Worm (Caenorhabditis elegans) whole organism, L4 larva: Measurements from ENCODE around the gene nspb-4.

Source experiments
- F10B5.3 ChIP-seq: sonication (generic microtip); optimal IDR thresholded peaks from 2 replicates; lab custom pipeline; 2016; ENCODE audit warnings: mild to moderate bottlenecking, missing genetic modification characterization, missing compliant biosample characterization
- F26F4.8 ChIP-seq: fragments of 200-800 bp; sonication (Bioruptor generic); conservative IDR thresholded peaks from 2 replicates; pipeline ENCODE4 v1.3.6; 2022; ENCODE audit warnings: missing genetic modification characterization, missing compliant biosample characterization
- F37D6.2 ChIP-seq: sonication (generic microtip); optimal IDR thresholded peaks from 2 replicates; lab custom pipeline; 2016; ENCODE audit warnings: mild to moderate bottlenecking, missing genetic modification characterization, missing compliant biosample characterization
- T20F7.1 ChIP-seq: fragments of 200-800 bp; sonication (Bioruptor generic); optimal IDR thresholded peaks from 2 replicates; lab custom pipeline; 2018; ENCODE audit warnings: mild to moderate bottlenecking, missing genetic modification characterization, missing compliant biosample characterization
- Y75B8A.6 ChIP-seq: fragments of 200-800 bp; sonication (Bioruptor generic); IDR thresholded peaks from 2 replicates; pipeline ENCODE4 v1.3.6; 2022; ENCODE audit warnings: missing genetic modification reagents, missing genetic modification characterization, missing compliant biosample characterization
- aha-1 ChIP-seq: fragments of 150-350 bp; peaks from one replicate; lab custom pipeline; 2014; ENCODE audit warnings: missing biosample characterization, missing genetic modification characterization
- aly-2 ChIP-seq: sonication (generic microtip); optimal IDR thresholded peaks from 2 replicates; lab custom pipeline; 2018; ENCODE audit warnings: missing biosample characterization, missing genetic modification characterization
- ama-1 ChIP-seq: fragments of 150-350 bp; optimal IDR thresholded peaks from 2 replicates; lab custom pipeline; 2014; ENCODE audit warnings: inconsistent platforms, mixed read lengths
- attf-4 ChIP-seq: sonication (generic microtip); optimal IDR thresholded peaks from 3 replicates; lab custom pipeline; 2017; ENCODE audit warnings: missing biosample characterization, missing genetic modification characterization
- ceh-28 ChIP-seq: fragments of 150-350 bp; optimal IDR thresholded peaks from 2 replicates; lab custom pipeline; 2014; ENCODE audit warnings: missing biosample characterization, missing genetic modification reagents, missing genetic modification characterization
- ceh-32 ChIP-seq: sonication (generic microtip); optimal IDR thresholded peaks from 2 replicates; lab custom pipeline; 2016; ENCODE audit warnings: mild to moderate bottlenecking, missing genetic modification characterization, missing compliant biosample characterization; ENCODE audit not compliant: poor library complexity
- ces-1 ChIP-seq: fragments of 150-350 bp; sonication (generic microtip); optimal IDR thresholded peaks from 4 replicates; lab custom pipeline; 2014; ENCODE audit warnings: missing biosample characterization, missing genetic modification reagents, missing genetic modification characterization
- daf-12 ChIP-seq: fragments of 150-350 bp; optimal IDR thresholded peaks from 2 replicates; lab custom pipeline; 2014; ENCODE audit warnings: missing biosample characterization, missing genetic modification reagents, missing genetic modification characterization
- daf-16 ChIP-seq, 3 experiments: sonication (generic microtip); optimal IDR thresholded peaks; 2 replicates each; lab custom pipeline; 2016 to 2017; ENCODE audit warnings: missing genetic modification characterization in 3 of 3, missing genetic modification reagents in 3 of 3, mild to moderate bottlenecking in 2 of 3, missing compliant biosample characterization in 2 of 3, missing biosample characterization in 1 of 3, moderate library complexity in 1 of 3
- dmd-6 ChIP-seq: fragments of 200-800 bp; sonication (Bioruptor generic); IDR thresholded peaks from 2 replicates; pipeline ENCODE4 v1.3.6; 2022; ENCODE audit warnings: missing genetic modification reagents, missing genetic modification characterization, missing compliant biosample characterization
- dmd-9 ChIP-seq: fragments of 200-800 bp; sonication (Bioruptor generic); IDR thresholded peaks from 2 replicates; pipeline ENCODE4 v1.3.6; 2022; ENCODE audit warnings: missing genetic modification reagents, missing genetic modification characterization, missing compliant biosample characterization
- duxl-1 ChIP-seq: sonication (generic microtip); optimal IDR thresholded peaks from 2 replicates; lab custom pipeline; 2016; ENCODE audit warnings: mild to moderate bottlenecking, missing genetic modification characterization, moderate library complexity, missing compliant biosample characterization; ENCODE audit not compliant: poor library complexity
- dve-1 ChIP-seq: sonication (generic microtip); optimal IDR thresholded peaks from 2 replicates; lab custom pipeline; 2017; ENCODE audit warnings: antibody characterized with exemption, mild to moderate bottlenecking, missing genetic modification characterization, missing compliant biosample characterization; ENCODE audit not compliant: insufficient read depth
- egl-27 ChIP-seq: sonication (generic microtip); optimal IDR thresholded peaks from 3 replicates; lab custom pipeline; 2017; ENCODE audit warnings: missing biosample characterization, missing genetic modification reagents, missing genetic modification characterization
- gei-8 ChIP-seq: fragments of 200-800 bp; sonication (Bioruptor generic); optimal IDR thresholded peaks from 2 replicates; lab custom pipeline; 2018; ENCODE audit warnings: mild to moderate bottlenecking, missing genetic modification characterization, missing compliant biosample characterization
- lim-7 ChIP-seq: fragments of 200-800 bp; sonication (Bioruptor generic); IDR thresholded peaks from 2 replicates; pipeline ENCODE4 v1.3.6; 2022; ENCODE audit warnings: missing genetic modification characterization, missing compliant biosample characterization
- lin-1 ChIP-seq: fragments of 200-800 bp; sonication (Bioruptor generic); IDR thresholded peaks from 2 replicates; pipeline ENCODE4 v1.3.6; 2022; ENCODE audit warnings: missing genetic modification reagents, missing genetic modification characterization, missing compliant biosample characterization
- lin-13 ChIP-seq: fragments of 150-350 bp; optimal IDR thresholded peaks from 2 replicates; lab custom pipeline; 2014; ENCODE audit warnings: missing biosample characterization, missing genetic modification reagents, missing genetic modification characterization
- lin-15B ChIP-seq: fragments of 150-350 bp; sonication (generic microtip); optimal IDR thresholded peaks from 3 replicates; lab custom pipeline; 2014; ENCODE audit warnings: missing biosample characterization, missing genetic modification characterization
- lin-38 ChIP-seq: fragments of 200-800 bp; sonication (Bioruptor generic); IDR thresholded peaks from 2 replicates; pipeline ENCODE4 v1.3.6; 2022; ENCODE audit warnings: missing genetic modification reagents, missing genetic modification characterization, missing compliant biosample characterization
- lir-3 ChIP-seq: sonication (generic microtip); optimal IDR thresholded peaks from 2 replicates; lab custom pipeline; 2016; ENCODE audit warnings: mild to moderate bottlenecking, missing genetic modification characterization, missing compliant biosample characterization
- lsy-2 ChIP-seq, 2 experiments: fragments of 150-350 bp in 1 of 2; sonication (generic microtip) in 1 of 2; optimal IDR thresholded peaks; 2 replicates each; lab custom pipeline; 2014 to 2017; ENCODE audit warnings: missing biosample characterization in 2 of 2, missing genetic modification characterization in 2 of 2
- madf-5 ChIP-seq, 2 experiments: fragments of 200-800 bp; sonication (Bioruptor generic); IDR thresholded peaks; 2 replicates each; pipeline ENCODE4 v1.3.6; 2022; ENCODE audit warnings: missing compliant biosample characterization in 2 of 2, missing genetic modification characterization in 2 of 2
- madf-9 ChIP-seq: fragments of 200-800 bp; sonication (Bioruptor generic); conservative IDR thresholded peaks from 2 replicates; pipeline ENCODE4 v1.3.6; 2022; ENCODE audit warnings: missing genetic modification reagents, missing genetic modification characterization, missing compliant biosample characterization
- mdl-1 ChIP-seq, 2 experiments: fragments of 150-350 bp in 1 of 2; sonication (generic microtip) in 1 of 2; optimal IDR thresholded peaks; 2 replicates each; lab custom pipeline; 2014 to 2017; ENCODE audit warnings: missing biosample characterization in 2 of 2, missing genetic modification characterization in 2 of 2
- mdt-29 ChIP-seq: fragments of 200-800 bp; sonication (Bioruptor generic); IDR thresholded peaks from 2 replicates; pipeline ENCODE4 v1.3.6; 2022; ENCODE audit warnings: missing genetic modification reagents, missing genetic modification characterization, missing compliant biosample characterization
- mep-1 ChIP-seq: fragments of 150-350 bp; sonication (generic microtip); optimal IDR thresholded peaks from 3 replicates; lab custom pipeline; 2014; ENCODE audit warnings: missing biosample characterization, missing genetic modification characterization
- mes-2 ChIP-seq: sonication (generic microtip); optimal IDR thresholded peaks from 2 replicates; lab custom pipeline; 2016; ENCODE audit warnings: missing genotype, mild to moderate bottlenecking, missing genetic modification characterization, missing compliant biosample characterization; ENCODE audit not compliant: poor library complexity, severe bottlenecking
- nhr-10 ChIP-seq: fragments of 150-350 bp; optimal IDR thresholded peaks from 2 replicates; lab custom pipeline; 2014; ENCODE audit warnings: missing biosample characterization, missing genetic modification characterization
- nhr-111 ChIP-seq: fragments of 200-800 bp; sonication (Bioruptor generic); optimal IDR thresholded peaks from 2 replicates; lab custom pipeline; 2018; ENCODE audit warnings: mild to moderate bottlenecking, missing genetic modification characterization, missing compliant biosample characterization
- nhr-237 ChIP-seq: sonication (generic microtip); optimal IDR thresholded peaks from 2 replicates; lab custom pipeline; 2017; ENCODE audit warnings: missing biosample characterization, missing genetic modification characterization
- nhr-41 ChIP-seq: fragments of 200-800 bp; sonication (Bioruptor generic); IDR thresholded peaks from 2 replicates; pipeline ENCODE4 v1.3.6; 2022; ENCODE audit warnings: missing genetic modification reagents, missing genetic modification characterization, missing compliant biosample characterization
- nhr-42 ChIP-seq: fragments of 200-800 bp; sonication (Bioruptor generic); IDR thresholded peaks from 2 replicates; pipeline ENCODE4 v1.3.6; 2022; ENCODE audit warnings: missing genetic modification characterization, missing compliant biosample characterization
- nhr-48 ChIP-seq: sonication (generic microtip); optimal IDR thresholded peaks from 2 replicates; lab custom pipeline; 2016; ENCODE audit warnings: mild to moderate bottlenecking, missing genetic modification characterization, missing compliant biosample characterization
- nhr-6 ChIP-seq: fragments of 150-350 bp; optimal IDR thresholded peaks from 2 replicates; lab custom pipeline; 2014; ENCODE audit warnings: missing biosample characterization, missing genetic modification characterization
- nhr-77 ChIP-seq: fragments of 150-350 bp; optimal IDR thresholded peaks from 2 replicates; lab custom pipeline; 2014; ENCODE audit warnings: missing biosample characterization, missing genetic modification characterization
- pqm-1 ChIP-seq: sonication (generic microtip); optimal IDR thresholded peaks from 2 replicates; lab custom pipeline; 2017; ENCODE audit warnings: missing biosample characterization, missing genetic modification characterization
- saeg-2 ChIP-seq: fragments of 200-800 bp; sonication (Bioruptor generic); IDR thresholded peaks from 2 replicates; pipeline ENCODE4 v1.3.6; 2022; ENCODE audit warnings: missing genetic modification reagents, missing genetic modification characterization, missing compliant biosample characterization
- snpc-4 ChIP-seq: fragments of 150-350 bp; optimal IDR thresholded peaks from 2 replicates; lab custom pipeline; 2014; ENCODE audit warnings: missing biosample characterization, missing genetic modification characterization
- tra-1 ChIP-seq: fragments of 200-800 bp; sonication (Bioruptor generic); IDR thresholded peaks from 2 replicates; pipeline ENCODE4 v1.3.6; 2022; ENCODE audit warnings: missing genetic modification reagents, missing genetic modification characterization, missing compliant biosample characterization
- unc-130 ChIP-seq: sonication (generic microtip); optimal IDR thresholded peaks from 2 replicates; lab custom pipeline; 2016; ENCODE audit warnings: missing genetic modification reagents, missing genetic modification characterization, missing compliant biosample characterization
- unc-62 ChIP-seq, 3 experiments: fragments of 150-350 bp in 1 of 3; sonication (generic microtip); optimal IDR thresholded peaks in 2 of 3; peaks in 1 of 3; 1 replicate in 1 of 3; 2 replicates in 2 of 3; lab custom pipeline; 2014 to 2017; ENCODE audit warnings: missing biosample characterization in 3 of 3, missing genetic modification characterization in 3 of 3, missing genetic modification reagents in 3 of 3, missing genotype in 1 of 3
- vab-7 ChIP-seq: fragments of 200-800 bp; sonication (Bioruptor generic); IDR thresholded peaks from 2 replicates; pipeline ENCODE4 v1.3.6; 2022; ENCODE audit warnings: missing genetic modification reagents, missing genetic modification characterization, missing compliant biosample characterization
- zfp-3 ChIP-seq: fragments of 200-800 bp; sonication (Bioruptor generic); conservative IDR thresholded peaks from 2 replicates; pipeline ENCODE4 v1.3.6; 2022; ENCODE audit warnings: missing genetic modification reagents, missing genetic modification characterization, missing compliant biosample characterization
- zip-2 ChIP-seq: fragments of 150-350 bp; optimal IDR thresholded peaks from 2 replicates; lab custom pipeline; 2014; ENCODE audit warnings: missing biosample characterization, missing genetic modification characterization
- ztf-7 ChIP-seq: fragments of 150-350 bp; optimal IDR thresholded peaks from 2 replicates; lab custom pipeline; 2014; ENCODE audit warnings: missing biosample characterization, missing genetic modification characterization

The nspb-4 gene

ce11 chrIV:6576728-6577101 is 21.3 kb upstream of the nspb-4 start (continued):
- TF ChIP-seq nhr-237 (tag; lab: Kevin White, UChicago) (no peak), zip-2 (tag; lab: Kevin White, UChicago) (no peak), aly-2 (tag; lab: Kevin White, UChicago) (no peak), daf-16 (GFP tag; optimal IDR thresholded peaks at IDR 0.05; lab: Kevin White, UChicago) (peak in 1 of 2 experiments; percentile 1), daf-16 (tag; optimal IDR thresholded peaks at IDR 0.05; lab: Kevin White, UChicago) (peak; percentile 67), ces-1 (GFP tag; lab: Kevin White, UChicago) (no peak), lsy-2 (tag; optimal IDR thresholded peaks at IDR 0.05; lab: Kevin White, UChicago) (peak in 1 of 2 experiments; percentile 27), mdl-1 (tag; optimal IDR thresholded peaks at IDR 0.05; lab: Kevin White, UChicago) (peak in 1 of 2 experiments; percentile 36), zfp-3 (no peak), lim-7 (GFP tag; lab: Robert Waterston, UW) (no peak), lin-38 (GFP tag; lab: Robert Waterston, UW) (peak; percentile 49), egl-27 (tag; lab: Kevin White, UChicago) (no peak), madf-9 (GFP tag; lab: Robert Waterston, UW) (peak; percentile 49; the same call in 1 of the 2 replicates), ztf-7 (tag; lab: Kevin White, UChicago) (no peak), lin-13 (GFP tag; lab: Kevin White, UChicago) (peak; percentile 16), nhr-41 (GFP tag; lab: Robert Waterston, UW) (no peak), ama-1 (no peak), ceh-28 (no peak), lin-1 (GFP tag; lab: Robert Waterston, UW) (no peak), T20F7.1 (GFP tag; lab: Kevin White, UChicago) (no peak), vab-7 (GFP tag; lab: Robert Waterston, UW) (no peak), F26F4.8 (GFP tag; lab: Robert Waterston, UW) (no peak), attf-4 (tag; lab: Kevin White, UChicago) (no peak), ceh-32 (tag; lab: Kevin White, UChicago) (no peak), tra-1 (GFP tag; lab: Robert Waterston, UW) (no peak), saeg-2 (GFP tag; lab: Robert Waterston, UW) (no peak), pqm-1 (no peak), mes-2 (tag; lab: Kevin White, UChicago) (peak; percentile 41), dmd-6 (GFP tag; lab: Robert Waterston, UW) (peak; percentile 19; the same call in 1 of the 2 replicates), F37D6.2 (no peak), nhr-10 (no peak), lir-3 (no peak), aha-1 (tag; lab: Kevin White, UChicago) (no peak), mep-1 (tag; lab: Kevin White, UChicago) (peak; percentile 65), snpc-4 (no peak), dve-1 (peak; percentile 87), daf-12 (no peak), duxl-1 (tag; lab: Kevin White, UChicago) (no peak), F10B5.3 (tag; lab: Kevin White, UChicago) (no peak), madf-5 (GFP tag; IDR thresholded peaks at IDR 0.05; lab: Robert Waterston, UW) (no peak), mdt-29 (GFP tag; lab: Robert Waterston, UW) (no peak), dmd-9 (GFP tag; lab: Robert Waterston, UW) (no peak), nhr-77 (tag; lab: Kevin White, UChicago) (no peak), unc-62 (GFP tag; optimal IDR thresholded peaks at IDR 0.05 in 1 of 2; lab: Kevin White, UChicago) (no peak), unc-62 (tag; optimal IDR thresholded peaks at IDR 0.05; lab: Kevin White, UChicago) (no peak), gei-8 (GFP tag; lab: Kevin White, UChicago) (no peak), unc-130 (GFP tag; lab: Kevin White, UChicago) (no peak), nhr-42 (GFP tag; lab: Robert Waterston, UW) (no peak), nhr-48 (tag; lab: Kevin White, UChicago) (no peak), Y75B8A.6 (no peak), nhr-6 (peak; percentile 30), lin-15B (no peak), nhr-111 (GFP tag; lab: Kevin White, UChicago) (no peak)
